Worm (Caenorhabditis elegans): ENCODE data around the gene eef-1A.2.

eef-1A.2 gene

DNA sequence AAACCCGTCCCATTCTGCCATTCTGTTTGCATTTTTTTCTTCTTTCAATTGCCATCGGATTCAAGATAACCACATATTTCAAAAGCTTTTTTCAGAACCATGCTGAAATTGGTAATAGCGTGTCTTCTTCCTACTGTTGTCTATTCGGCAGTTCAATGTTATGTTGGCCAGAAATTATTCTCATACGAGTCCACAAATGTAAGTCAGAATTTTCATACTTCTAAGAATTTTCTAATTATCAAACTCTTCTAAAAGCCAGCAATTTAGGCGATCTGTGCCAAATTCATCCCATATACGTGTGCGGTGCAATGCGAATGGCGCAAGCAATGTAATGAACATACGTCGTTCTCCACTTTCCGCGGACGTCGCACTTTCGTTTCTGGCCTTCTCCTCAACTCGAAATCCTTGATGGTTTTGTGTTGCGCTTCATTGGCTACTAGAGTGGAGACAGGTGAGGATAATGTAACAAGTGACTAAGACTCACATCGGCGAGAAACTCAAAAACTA lies 43.9 kb upstream of the eef-1A.2 start, which contains the start of gene ZK154.1:
Gene ZK154.1 (plus strand): TSS at position 51 of the 507 bp plus-strand sequence.
- no peak for TF ChIP-seq ceh-45 (GFP tag; IDR thresholded peaks at IDR 0.05)
- TF ChIP-seq tbx-7 (tag; optimal IDR thresholded peaks at IDR 0.05) = no peak
- no peak for TF ChIP-seq hlh-30 (tag; optimal IDR thresholded peaks at IDR 0.05; ENCODE audit: insufficient read depth)
- no peak for TF ChIP-seq pat-9 (tag; optimal IDR thresholded peaks at IDR 0.05)
- TF ChIP-seq ceh-9 (tag; optimal IDR thresholded peaks at IDR 0.05) = no peak
- TF ChIP-seq nhr-232 (tag; optimal IDR thresholded peaks at IDR 0.05) = no peak
- no peak for TF ChIP-seq sox-4 (tag; optimal IDR thresholded peaks at IDR 0.05)
- no peak for TF ChIP-seq ceh-31 (tag; optimal IDR thresholded peaks at IDR 0.05)
- no peak for TF ChIP-seq ceh-19 (GFP tag; optimal IDR thresholded peaks at IDR 0.05)
- no peak for TF ChIP-seq tbx-2 (tag; optimal IDR thresholded peaks at IDR 0.05)
- no peak for TF ChIP-seq pqm-1 (tag; optimal IDR thresholded peaks at IDR 0.05)
- no peak for TF ChIP-seq fkh-6 (tag; optimal IDR thresholded peaks at IDR 0.05)
- TF ChIP-seq unc-86 (tag; optimal IDR thresholded peaks at IDR 0.05) = no peak
- no peak for TF ChIP-seq gmeb-2 (tag; optimal IDR thresholded peaks at IDR 0.05)
- no peak for TF ChIP-seq ceh-22 (tag; optimal IDR thresholded peaks at IDR 0.05)
- no peak for TF ChIP-seq ztf-16 (tag; optimal IDR thresholded peaks at IDR 0.05)
- no peak for TF ChIP-seq nhr-11 (tag; optimal IDR thresholded peaks at IDR 0.05)
- TF ChIP-seq ceh-48 (tag; optimal IDR thresholded peaks at IDR 0.05) = no peak

ce11 chrX:7781827-7782226 lies 41.6 kb upstream of the eef-1A.2 start:
- no peak for TF ChIP-seq odd-2 (tag; optimal IDR thresholded peaks at IDR 0.05)

- TF ChIP-seq nfya-1 (tag; optimal IDR thresholded peaks at IDR 0.05) (peak; percentile 67), ceh-31 (tag; optimal IDR thresholded peaks at IDR 0.05) (peak; percentile 20), hlh-13 (GFP tag; optimal IDR thresholded peaks at IDR 0.05) (no peak), sdc-2 (tag; optimal IDR thresholded peaks at IDR 0.05) (peak; percentile 10), hlh-30 (tag; optimal IDR thresholded peaks at IDR 0.05; ENCODE audit: insufficient read depth) (peak; percentile 62), eyg-1 (tag; optimal IDR thresholded peaks at IDR 0.05) (no peak)
Measured at ce11 chrX:7782389-7782788, 41.1 kb upstream of the eef-1A.2 start, which contains the start of gene ZK154.4. Gene ZK154.4, minus strand, starts transcription at chrX:7782415.

- TF ChIP-seq ceh-31 (tag; optimal IDR thresholded peaks at IDR 0.05) (peak; percentile 69), F13H6.1 (tag; optimal IDR thresholded peaks at IDR 0.05) (no peak), fax-1 (tag; optimal IDR thresholded peaks at IDR 0.05) (no peak), dmd-4 (tag; optimal IDR thresholded peaks at IDR 0.05; ENCODE audit: borderline replicate concordance) (no peak), sdc-2 (tag; optimal IDR thresholded peaks at IDR 0.05) (peak; percentile 6), nfya-1 (tag; optimal IDR thresholded peaks at IDR 0.05) (peak; percentile 55), ceh-18 (tag; optimal IDR thresholded peaks at IDR 0.05) (peak; percentile 35), ceh-34 (tag; optimal IDR thresholded peaks at IDR 0.05) (peak; percentile 57), tbx-2 (tag; optimal IDR thresholded peaks at IDR 0.05) (peak; percentile 61), T23F11.4 (GFP tag; optimal IDR thresholded peaks at IDR 0.05) (no peak), unc-55 (GFP tag; optimal IDR thresholded peaks at IDR 0.05) (peak; percentile 11), pros-1 (tag; optimal IDR thresholded peaks at IDR 0.05) (no peak), ceh-19 (GFP tag; optimal IDR thresholded peaks at IDR 0.05) (no peak), hlh-13 (GFP tag; optimal IDR thresholded peaks at IDR 0.05) (no peak), lin-11 (tag; optimal IDR thresholded peaks at IDR 0.05) (no peak), ref-2 (tag; optimal IDR thresholded peaks at IDR 0.05) (peak; percentile 47), syd-9 (tag; optimal IDR thresholded peaks at IDR 0.05) (peak; percentile 18), eyg-1 (tag; optimal IDR thresholded peaks at IDR 0.05) (no peak), elt-2 (tag; optimal IDR thresholded peaks at IDR 0.05) (peak; percentile 0), ceh-30 (tag; optimal IDR thresholded peaks at IDR 0.05) (no peak), unc-42 (tag; optimal IDR thresholded peaks at IDR 0.05) (peak; percentile 60), zip-5 (tag; optimal IDR thresholded peaks at IDR 0.05) (no peak), gmeb-2 (tag; optimal IDR thresholded peaks at IDR 0.05) (no peak)
Measured at ce11 chrX:7787885-7788353, 35.5 kb upstream of the eef-1A.2 start, which contains the start of gene ZK154.5. Gene ZK154.5, minus strand, starts transcription at chrX:7787935.

Measured in whole organism, late embryonic.